Fruit fly (Drosophila melanogaster): ENCODE measurements around the gene RhoBTB.
A peak's percentile ranks its signal among the peaks of the same experiment; 100 is the strongest.

Gene RhoBTB

DNA sequence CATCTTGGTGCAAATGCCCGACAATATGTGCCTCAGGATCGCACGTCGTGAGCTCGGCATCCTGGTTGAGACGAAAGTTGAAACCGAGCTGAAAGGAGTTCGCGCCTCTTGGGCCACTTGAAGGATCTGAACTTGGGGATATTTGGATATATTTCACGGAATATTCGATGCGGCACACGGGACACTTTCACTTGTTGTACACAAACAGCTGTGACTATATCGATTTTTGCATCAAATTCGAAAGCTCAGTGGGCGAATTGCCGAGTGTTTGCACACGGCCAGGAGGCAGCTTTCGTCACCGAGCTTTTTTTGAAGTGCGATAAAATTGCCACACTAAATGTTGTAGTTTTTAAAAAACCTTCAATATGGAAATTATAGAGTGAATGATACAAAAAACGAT is 34.3 kb downstream of the RhoBTB start, which contains the start of gene CG13248:
Gene CG13248 (minus strand): TSS at position 222 of the 400 bp plus-strand sequence.
- TF ChIP-seq topi (GFP tag; optimal IDR thresholded peaks at IDR 0.05): no peak
- no peak for TF ChIP-seq Hr4 (GFP tag; optimal IDR thresholded peaks at IDR 0.05)
- TF ChIP-seq CG3919 (GFP tag; optimal IDR thresholded peaks at IDR 0.05): no peak
- TF ChIP-seq vri (GFP tag; optimal IDR thresholded peaks at IDR 0.05): no peak
- TF ChIP-seq Eip93F (GFP tag; optimal IDR thresholded peaks at IDR 0.05): no peak
- TF ChIP-seq Sox102F (GFP tag; optimal IDR thresholded peaks at IDR 0.05): no peak
- TF ChIP-seq CG34406 (GFP tag; optimal IDR thresholded peaks at IDR 0.05): no peak
- no peak for TF ChIP-seq CG1621 (tag; optimal IDR thresholded peaks at IDR 0.05)
- no peak for TF ChIP-seq CG6792 (GFP tag; optimal IDR thresholded peaks at IDR 0.05)
- no peak for TF ChIP-seq cyc (GFP tag; optimal IDR thresholded peaks at IDR 0.05)
- no peak for TF ChIP-seq CG11294 (GFP tag; IDR thresholded peaks at IDR 0.05)
- no peak for TF ChIP-seq CG6854 (GFP tag; optimal IDR thresholded peaks at IDR 0.05)
- TF ChIP-seq achi (GFP tag; optimal IDR thresholded peaks at IDR 0.05): no peak
- no peak for TF ChIP-seq OdsH (GFP tag; optimal IDR thresholded peaks at IDR 0.05)
- no peak for TF ChIP-seq CG10669 (GFP tag; optimal IDR thresholded peaks at IDR 0.05)
- no peak for TF ChIP-seq CG7368 (GFP tag; optimal IDR thresholded peaks at IDR 0.05)
- no peak for TF ChIP-seq CG6808 (GFP tag; optimal IDR thresholded peaks at IDR 0.05)

DNA sequence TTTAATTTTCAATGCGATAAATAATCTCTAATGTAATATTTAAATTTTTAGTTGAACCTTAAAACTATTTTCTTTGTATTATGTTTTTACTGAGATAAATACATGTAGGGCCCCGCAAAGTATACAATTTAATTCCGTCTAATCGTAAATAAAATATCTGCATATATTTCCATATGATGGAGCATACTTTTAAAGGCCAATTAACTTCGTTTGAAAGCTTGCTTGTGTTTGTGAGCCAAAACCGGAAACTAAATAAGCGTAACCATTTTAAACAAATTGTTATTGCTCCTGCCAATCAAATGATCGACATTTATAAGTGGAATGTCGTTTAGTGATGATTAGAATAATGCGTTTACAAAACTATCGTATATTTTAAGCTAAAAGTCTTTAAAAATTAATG is 34.7 kb downstream of the RhoBTB start:
- TF ChIP-seq svp (GFP tag): peak; percentile 22
- TF ChIP-seq vri (GFP tag; optimal IDR thresholded peaks at IDR 0.05): peak; percentile 2
- TF ChIP-seq Sox14 (GFP tag; optimal IDR thresholded peaks at IDR 0.05): no peak
- peak; percentile 47 for TF ChIP-seq Eip78C (GFP tag)

DNA sequence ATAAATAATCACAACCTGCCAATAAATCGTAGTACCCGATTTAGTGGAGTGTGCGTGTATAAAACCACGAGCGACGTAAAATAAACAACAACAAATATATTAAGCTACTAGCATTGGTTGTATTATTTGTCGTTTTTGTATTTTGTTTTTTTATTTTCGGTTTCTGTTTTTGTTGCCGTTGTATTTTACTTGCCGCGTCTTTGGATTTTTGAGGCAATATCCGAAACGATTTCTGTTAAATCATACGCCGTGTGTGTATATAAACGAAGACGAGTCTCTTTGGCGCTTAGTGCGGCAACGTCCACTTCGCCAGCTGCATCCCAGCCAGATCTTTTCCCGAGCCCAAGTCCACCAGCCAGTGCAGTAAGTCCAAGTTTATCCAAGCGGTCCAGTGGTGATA is 37.3 kb downstream of the RhoBTB start, which contains the start of gene zye:
Gene zye (plus strand): TSS at position 301 of the 400 bp plus-strand sequence.
- TF ChIP-seq acj6 (GFP tag; optimal IDR thresholded peaks at IDR 0.05) (no peak), CG3032 (tag; optimal IDR thresholded peaks at IDR 0.05) (no peak), OdsH (GFP tag; optimal IDR thresholded peaks at IDR 0.05) (no peak), CG6854 (GFP tag; optimal IDR thresholded peaks at IDR 0.05) (no peak), fd85E (GFP tag; optimal IDR thresholded peaks at IDR 0.05) (no peak), esn (GFP tag; optimal IDR thresholded peaks at IDR 0.05) (no peak), salr (GFP tag; optimal IDR thresholded peaks at IDR 0.05) (no peak), CG11902 (GFP tag; optimal IDR thresholded peaks at IDR 0.05) (no peak), net (GFP tag; optimal IDR thresholded peaks at IDR 0.05) (no peak), CG34406 (GFP tag; optimal IDR thresholded peaks at IDR 0.05) (no peak), CG8319 (GFP tag; optimal IDR thresholded peaks at IDR 0.05) (no peak), pdm3 (GFP tag; optimal IDR thresholded peaks at IDR 0.05) (no peak), fkh (GFP tag; optimal IDR thresholded peaks at IDR 0.05) (no peak), dac (GFP tag; optimal IDR thresholded peaks at IDR 0.05) (no peak), Sox102F (GFP tag; optimal IDR thresholded peaks at IDR 0.05) (no peak), Eip78C (GFP tag) (no peak), CG11294 (GFP tag; IDR thresholded peaks at IDR 0.05) (no peak), Sox14 (GFP tag; optimal IDR thresholded peaks at IDR 0.05) (no peak), CG16779 (tag; optimal IDR thresholded peaks at IDR 0.05) (no peak), CG6808 (GFP tag; optimal IDR thresholded peaks at IDR 0.05) (no peak)

DNA sequence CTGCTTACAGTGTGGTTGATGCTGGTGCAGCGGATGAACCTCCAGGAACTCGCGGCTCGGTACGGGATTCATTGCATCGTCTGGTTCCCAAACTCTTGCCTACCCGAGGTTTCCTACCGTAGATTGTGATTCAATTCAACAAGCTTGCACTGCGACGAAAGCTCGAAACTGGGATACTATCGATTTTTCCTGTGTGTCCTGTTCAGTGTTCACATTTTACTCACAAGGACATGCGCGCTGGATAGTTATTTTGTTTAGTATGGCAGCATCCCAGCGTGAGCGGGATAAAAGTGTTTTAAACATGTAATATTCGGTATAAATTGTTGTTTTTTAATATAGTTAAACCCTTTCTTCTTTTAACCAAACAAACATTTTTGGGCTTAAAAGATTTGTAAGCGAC is 49.8 kb downstream of the RhoBTB start, which contains the start of gene CG5282:
Gene CG5282 (minus strand): TSS at position 184 of the 400 bp plus-strand sequence.
- TF ChIP-seq svp (GFP tag) (no peak), CG1621 (tag; optimal IDR thresholded peaks at IDR 0.05) (no peak)

DNA sequence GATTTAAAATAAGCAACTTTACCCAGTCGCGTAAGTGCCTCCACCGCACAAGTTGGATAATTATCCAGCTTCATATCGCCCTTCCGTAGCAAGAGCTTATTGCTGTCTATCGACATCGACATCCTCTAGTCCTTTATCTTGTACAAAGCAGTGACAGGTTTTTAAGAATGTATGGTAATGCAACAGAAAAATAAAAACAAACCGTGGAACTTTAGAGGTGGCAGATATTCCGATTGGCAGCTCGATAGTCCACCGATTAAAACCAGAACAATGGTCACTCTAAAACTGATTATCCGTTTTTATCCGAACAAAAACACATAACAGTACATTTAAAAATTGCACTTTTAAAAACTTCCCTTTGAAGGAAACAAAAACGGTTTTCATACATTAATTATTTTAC is 51.4 kb downstream of the RhoBTB start, which contains the start of gene CG5274:
Gene CG5274 (minus strand): TSS at position 218 of the 400 bp plus-strand sequence.
- no peak for TF ChIP-seq ss (GFP tag; optimal IDR thresholded peaks at IDR 0.05)
- no peak for TF ChIP-seq eg (GFP tag; IDR thresholded peaks at IDR 0.05)
- no peak for TF ChIP-seq CG3919 (GFP tag; optimal IDR thresholded peaks at IDR 0.05)
- no peak for TF ChIP-seq fd59A (GFP tag; optimal IDR thresholded peaks at IDR 0.05)
- TF ChIP-seq CG9139 (GFP tag; optimal IDR thresholded peaks at IDR 0.05): no peak
- no peak for TF ChIP-seq CG34406 (GFP tag; optimal IDR thresholded peaks at IDR 0.05)
- TF ChIP-seq CG11902 (GFP tag; optimal IDR thresholded peaks at IDR 0.05): no peak
- TF ChIP-seq CG10669 (GFP tag; optimal IDR thresholded peaks at IDR 0.05): no peak
- no peak for TF ChIP-seq lz (GFP tag; optimal IDR thresholded peaks at IDR 0.05)
- TF ChIP-seq topi (GFP tag; optimal IDR thresholded peaks at IDR 0.05): no peak
- no peak for TF ChIP-seq Sox14 (GFP tag; optimal IDR thresholded peaks at IDR 0.05)
- no peak for TF ChIP-seq CG11294 (GFP tag; IDR thresholded peaks at IDR 0.05)
